Fruit fly (Drosophila melanogaster): ENCODE results near the gene CG8664.

The CG8664 gene

dm6 chrX:17237421-17237820 lies 45.1 kb downstream of the CG8664 start (continued):
- TF ChIP-seq CG12659 (GFP tag; optimal IDR thresholded peaks at IDR 0.05), result no peak
- no peak for TF ChIP-seq CG12236 (GFP tag; optimal IDR thresholded peaks at IDR 0.05)
- TF ChIP-seq Dref (GFP tag; IDR thresholded peaks at IDR 0.05), result no peak
- no peak for TF ChIP-seq tio (GFP tag; optimal IDR thresholded peaks at IDR 0.05)
- TF ChIP-seq gt (GFP tag; IDR thresholded peaks at IDR 0.05), result no peak
- no peak for TF ChIP-seq sob (GFP tag; IDR thresholded peaks at IDR 0.05)
- no peak for TF ChIP-seq CG17328 (GFP tag; IDR thresholded peaks at IDR 0.05)
- TF ChIP-seq CG34224 (GFP tag; IDR thresholded peaks at IDR 0.05; ENCODE audit: partially characterized antibody), result no peak
- no peak for TF ChIP-seq Tbp (GFP tag; optimal IDR thresholded peaks at IDR 0.05)
- no peak for TF ChIP-seq chn (GFP tag; optimal IDR thresholded peaks at IDR 0.05)
- no peak for TF ChIP-seq yki (optimal IDR thresholded peaks at IDR 0.05)
- TF ChIP-seq Usf (GFP tag; optimal IDR thresholded peaks at IDR 0.05), result no peak
- peak; percentile 41 for TF ChIP-seq Ssrp (tag; optimal IDR thresholded peaks at IDR 0.05)
- TF ChIP-seq croc (GFP tag; conservative IDR thresholded peaks at IDR 0.05), result no peak
- TF ChIP-seq unc-4 (GFP tag; IDR thresholded peaks at IDR 0.05; ENCODE audit: partially characterized antibody), result no peak
- TF ChIP-seq Sox102F (GFP tag; optimal IDR thresholded peaks at IDR 0.05), result peak; percentile 68
- TF ChIP-seq CG34376 (GFP tag; optimal IDR thresholded peaks at IDR 0.05), result no peak
- no peak for TF ChIP-seq run (tag; optimal IDR thresholded peaks at IDR 0.05)
- TF ChIP-seq ken (GFP tag; IDR thresholded peaks at IDR 0.05), result no peak
- TF ChIP-seq ham (GFP tag; IDR thresholded peaks at IDR 0.05), result no peak
- 0 out of 2 replicates have a peak, but pooled peaks have one; percentile 5 for TF ChIP-seq CG6689 (GFP tag; IDR thresholded peaks at IDR 0.05)
- TF ChIP-seq sc (optimal IDR thresholded peaks at IDR 0.05), result no peak
- no peak for TF ChIP-seq sc (GFP tag; optimal IDR thresholded peaks at IDR 0.05)
- TF ChIP-seq CG11695 (GFP tag; IDR thresholded peaks at IDR 0.05), result no peak
- TF ChIP-seq gce (GFP tag; IDR thresholded peaks at IDR 0.05), result no peak
- no peak for TF ChIP-seq CG9609 (GFP tag; optimal IDR thresholded peaks at IDR 0.05)
- TF ChIP-seq Ravus (GFP tag; IDR thresholded peaks at IDR 0.05), result no peak
- no peak for TF ChIP-seq CG30431 (GFP tag; optimal IDR thresholded peaks at IDR 0.05)
- TF ChIP-seq row (GFP tag; IDR thresholded peaks at IDR 0.05), result peak; percentile 40; the same call in 2 of the 3 replicates
- TF ChIP-seq CG11723 (GFP tag; optimal IDR thresholded peaks at IDR 0.05), result no peak
- TF ChIP-seq B-H2 (GFP tag; optimal IDR thresholded peaks at IDR 0.05), result no peak
- TF ChIP-seq Dek (tag; optimal IDR thresholded peaks at IDR 0.05), result no peak
- no peak for TF ChIP-seq CG8290 (GFP tag; optimal IDR thresholded peaks at IDR 0.05)
- no peak for TF ChIP-seq CG8290 (tag; optimal IDR thresholded peaks at IDR 0.05)
- TF ChIP-seq H15 (GFP tag; IDR thresholded peaks at IDR 0.05), result no peak
- no peak for TF ChIP-seq CG1233 (GFP tag; optimal IDR thresholded peaks at IDR 0.05)
- no peak for TF ChIP-seq CG10274 (GFP tag; optimal IDR thresholded peaks at IDR 0.05)
- peak; percentile 36 for TF ChIP-seq CG2712 (tag; optimal IDR thresholded peaks at IDR 0.05)
- no peak for TF ChIP-seq Lim3 (GFP tag; IDR thresholded peaks at IDR 0.05)
- TF ChIP-seq lab (GFP tag; optimal IDR thresholded peaks at IDR 0.05), result no peak
- TF ChIP-seq CG7745 (tag; optimal IDR thresholded peaks at IDR 0.05), result no peak
- no peak for TF ChIP-seq CG9932 (GFP tag; IDR thresholded peaks at IDR 0.05)
- no peak for TF ChIP-seq CG14667 (GFP tag; IDR thresholded peaks at IDR 0.05)
- no peak for TF ChIP-seq CG34422 (GFP tag; IDR thresholded peaks at IDR 0.05)
- no peak for TF ChIP-seq CG3281 (GFP tag; optimal IDR thresholded peaks at IDR 0.05)
- no peak for TF ChIP-seq ara (GFP tag; IDR thresholded peaks at IDR 0.05)
- no peak for TF ChIP-seq gsb-n (tag; optimal IDR thresholded peaks at IDR 0.05)
- no peak for TF ChIP-seq CG7271 (tag; optimal IDR thresholded peaks at IDR 0.05)
- no peak for TF ChIP-seq CG6765 (GFP tag; optimal IDR thresholded peaks at IDR 0.05)
- peak; percentile 44 for TF ChIP-seq CG8388 (GFP tag; optimal IDR thresholded peaks at IDR 0.05)
- TF ChIP-seq CG6791 (GFP tag; IDR thresholded peaks at IDR 0.05; ENCODE audit: partially characterized antibody), result no peak
- no peak for TF ChIP-seq chinmo (GFP tag; IDR thresholded peaks at IDR 0.05; ENCODE audit: partially characterized antibody)
- no peak for TF ChIP-seq fd102C (GFP tag; optimal IDR thresholded peaks at IDR 0.05)
